Worm (Caenorhabditis elegans): Measurements from ENCODE around the gene C31E10.11.

- TF ChIP-seq egl-27 (tag; optimal IDR thresholded peaks at IDR 0.05): no peak
- TF ChIP-seq zag-1 (tag; optimal IDR thresholded peaks at IDR 0.05): no peak
- TF ChIP-seq ceh-90 (tag; optimal IDR thresholded peaks at IDR 0.05): no peak
- no peak for TF ChIP-seq nhr-11 (tag; optimal IDR thresholded peaks at IDR 0.05)
- no peak for TF ChIP-seq lin-39 (tag; optimal IDR thresholded peaks at IDR 0.05)
- no peak for TF ChIP-seq ztf-4 (tag; optimal IDR thresholded peaks at IDR 0.05)
- no peak for TF ChIP-seq lsy-2 (tag; optimal IDR thresholded peaks at IDR 0.05)
- TF ChIP-seq ces-1 (GFP tag; optimal IDR thresholded peaks at IDR 0.05): no peak
- TF ChIP-seq ceh-82 (tag; optimal IDR thresholded peaks at IDR 0.05): no peak
Observed at ce11 chrX:14028492-14028891, 37.9 kb upstream of the C31E10.11 start.

Data from whole organism, L1 larva.